Worm (Caenorhabditis elegans) whole organism, mixed stage, embryonic: ENCODE measurements around the gene egl-44.

Experiments used
- M03D4.4 ChIP-seq: sonication (generic microtip); optimal IDR thresholded peaks from 2 replicates; lab custom pipeline; 2017; ENCODE audit warnings: mild to moderate bottlenecking, missing genetic modification characterization, missing compliant biosample characterization
- bed-3 ChIP-seq: fragments of 200-800 bp; sonication (Bioruptor generic); optimal IDR thresholded peaks from 3 replicates; lab custom pipeline; 2018; ENCODE audit warnings: mild to moderate bottlenecking, missing genetic modification characterization, moderate library complexity, missing compliant biosample characterization
- blmp-1 ChIP-seq: fragments of 150-350 bp; optimal IDR thresholded peaks from 2 replicates; lab custom pipeline; 2014; ENCODE audit warnings: missing biosample characterization, missing genetic modification characterization
- ceh-39 ChIP-seq: fragments of 150-350 bp; optimal IDR thresholded peaks from 2 replicates; lab custom pipeline; 2014; ENCODE audit warnings: missing biosample characterization, missing genetic modification characterization
- ceh-43 ChIP-seq: fragments of 200-800 bp; sonication (Bioruptor generic); optimal IDR thresholded peaks from 2 replicates; lab custom pipeline; 2018; ENCODE audit warnings: mild to moderate bottlenecking, missing genetic modification characterization, moderate library complexity, missing compliant biosample characterization
- ceh-83 ChIP-seq: fragments of 200-800 bp; sonication (Bioruptor generic); optimal IDR thresholded peaks from 2 replicates; lab custom pipeline; 2018; ENCODE audit warnings: mild to moderate bottlenecking, missing genetic modification characterization, missing compliant biosample characterization
- ces-1 ChIP-seq: fragments of 150-350 bp; optimal IDR thresholded peaks from 2 replicates; lab custom pipeline; 2014; ENCODE audit warnings: missing biosample characterization, missing genetic modification reagents, missing genetic modification characterization
- cnd-1 ChIP-seq: fragments of 200-800 bp; sonication (Bioruptor generic); optimal IDR thresholded peaks from 2 replicates; lab custom pipeline; 2018; ENCODE audit warnings: mild to moderate bottlenecking, missing genetic modification characterization, missing compliant biosample characterization
- elt-1 ChIP-seq: sonication (generic microtip); optimal IDR thresholded peaks from 2 replicates; lab custom pipeline; 2017; ENCODE audit warnings: missing genetic modification characterization, mild to moderate bottlenecking, missing compliant biosample characterization, antibody characterized with exemption, moderate library complexity, borderline replicate concordance; ENCODE audit not compliant: insufficient read depth
- elt-3 ChIP-seq: fragments of 150-350 bp; optimal IDR thresholded peaks from 2 replicates; lab custom pipeline; 2014; ENCODE audit warnings: missing biosample characterization, missing genetic modification characterization
- ham-2 ChIP-seq: fragments of 200-800 bp; sonication (Bioruptor generic); optimal IDR thresholded peaks from 2 replicates; lab custom pipeline; 2018; ENCODE audit warnings: mild to moderate bottlenecking, missing genetic modification characterization, missing compliant biosample characterization
- hlh-1 ChIP-seq: fragments of 150-350 bp; optimal IDR thresholded peaks from 2 replicates; lab custom pipeline; 2014; ENCODE audit warnings: missing biosample characterization, missing genetic modification reagents, missing genetic modification characterization
- lin-13 ChIP-seq: fragments of 150-350 bp; optimal IDR thresholded peaks from 2 replicates; lab custom pipeline; 2014; ENCODE audit warnings: missing biosample characterization, missing genetic modification characterization
- lsy-2 ChIP-seq: fragments of 150-350 bp; optimal IDR thresholded peaks from 2 replicates; lab custom pipeline; 2014; ENCODE audit warnings: missing biosample characterization, missing genetic modification characterization
- mab-5 ChIP-seq: fragments of 150-350 bp; optimal IDR thresholded peaks from 2 replicates; lab custom pipeline; 2014; ENCODE audit warnings: missing biosample characterization, missing genetic modification characterization
- mep-1 ChIP-seq: fragments of 150-350 bp; optimal IDR thresholded peaks from 2 replicates; lab custom pipeline; 2017; ENCODE audit warnings: missing biosample characterization, missing genetic modification reagents, missing genetic modification characterization, inconsistent platforms
- mls-2 ChIP-seq: sonication (generic microtip); optimal IDR thresholded peaks from 2 replicates; lab custom pipeline; 2016; ENCODE audit warnings: mild to moderate bottlenecking, missing genetic modification characterization, moderate library complexity, missing compliant biosample characterization
- nhr-12 ChIP-seq: fragments of 150-350 bp; optimal IDR thresholded peaks from 2 replicates; lab custom pipeline; 2014; ENCODE audit warnings: missing biosample characterization, missing genetic modification characterization
- nhr-2 ChIP-seq: fragments of 150-350 bp; optimal IDR thresholded peaks from 2 replicates; lab custom pipeline; 2014; ENCODE audit warnings: missing biosample characterization, missing genetic modification characterization
- nhr-237 ChIP-seq: fragments of 150-350 bp; optimal IDR thresholded peaks from 2 replicates; lab custom pipeline; 2014; ENCODE audit warnings: missing biosample characterization, missing genetic modification characterization
- nhr-28 ChIP-seq: fragments of 150-350 bp; optimal IDR thresholded peaks from 2 replicates; lab custom pipeline; 2014; ENCODE audit warnings: missing biosample characterization, missing genetic modification characterization
- nhr-76 ChIP-seq: sonication (generic microtip); optimal IDR thresholded peaks from 2 replicates; lab custom pipeline; 2017; ENCODE audit warnings: missing biosample characterization, missing genetic modification characterization
- pha-4 ChIP-seq: fragments of 150-350 bp; optimal IDR thresholded peaks from 2 replicates; lab custom pipeline; 2018; ENCODE audit warnings: missing biosample characterization, missing genetic modification reagents, missing genetic modification characterization
- sem-2 ChIP-seq: fragments of 200-800 bp; sonication (Bioruptor generic); optimal IDR thresholded peaks from 2 replicates; lab custom pipeline; 2018; ENCODE audit warnings: mild to moderate bottlenecking, missing genetic modification characterization, missing compliant biosample characterization
- snpc-4 ChIP-seq: fragments of 150-350 bp; optimal IDR thresholded peaks from 2 replicates; lab custom pipeline; 2014; ENCODE audit warnings: missing biosample characterization, missing genetic modification characterization
- sptf-1 ChIP-seq: sonication (generic microtip); optimal IDR thresholded peaks from 2 replicates; lab custom pipeline; 2017; ENCODE audit warnings: mild to moderate bottlenecking, missing genetic modification characterization, moderate library complexity, missing compliant biosample characterization
- unc-120 ChIP-seq: sonication (generic microtip); optimal IDR thresholded peaks from 2 replicates; lab custom pipeline; 2017; ENCODE audit warnings: missing genetic modification characterization, missing compliant biosample characterization; ENCODE audit not compliant: poor library complexity, severe bottlenecking
- unc-39 ChIP-seq: fragments of 150-350 bp; optimal IDR thresholded peaks from 2 replicates; lab custom pipeline; 2014; ENCODE audit warnings: missing biosample characterization, missing genetic modification characterization
- unc-62 ChIP-seq: fragments of 150-350 bp; optimal IDR thresholded peaks from 2 replicates; lab custom pipeline; 2014; ENCODE audit warnings: missing biosample characterization, missing genetic modification reagents, missing genetic modification characterization
- zip-8 ChIP-seq: fragments of 150-350 bp; optimal IDR thresholded peaks from 2 replicates; lab custom pipeline; 2014; ENCODE audit warnings: missing biosample characterization, missing genetic modification characterization

Gene egl-44

DNA sequence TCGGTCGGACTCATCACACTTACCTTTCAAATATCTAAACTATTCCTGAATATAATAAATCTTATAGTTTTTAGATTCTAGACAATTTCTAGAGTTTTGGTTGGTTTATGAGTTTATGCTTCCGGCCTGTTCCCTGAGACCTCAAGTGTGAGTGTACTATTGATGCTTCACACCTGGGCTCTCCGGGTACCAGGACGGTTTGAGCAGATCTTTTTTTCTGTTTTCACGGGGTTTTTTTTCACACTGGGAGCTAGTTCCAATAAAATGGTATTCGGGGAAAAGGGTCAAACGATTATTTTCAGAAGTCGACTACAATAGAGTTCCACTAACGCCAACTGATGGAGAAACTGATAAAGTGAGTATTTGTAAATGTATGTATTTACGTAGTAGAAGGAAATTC lies 26.5 kb upstream of the egl-44 start:
- TF ChIP-seq nhr-12 (tag; lab: Kevin White, UChicago) (no peak), ceh-39 (tag; lab: Kevin White, UChicago) (no peak), cnd-1 (tag; lab: Kevin White, UChicago) (no peak), mep-1 (tag; lab: Kevin White, UChicago) (no peak), M03D4.4 (no peak), ceh-43 (GFP tag; lab: Kevin White, UChicago) (no peak), mls-2 (tag; lab: Kevin White, UChicago) (no peak), lin-13 (tag; lab: Kevin White, UChicago) (no peak), nhr-237 (tag; lab: Kevin White, UChicago) (no peak), unc-62 (GFP tag; lab: Kevin White, UChicago) (no peak), sem-2 (GFP tag; lab: Kevin White, UChicago) (no peak), pha-4 (tag; lab: Kevin White, UChicago) (no peak), ceh-83 (GFP tag; lab: Kevin White, UChicago) (no peak)

DNA sequence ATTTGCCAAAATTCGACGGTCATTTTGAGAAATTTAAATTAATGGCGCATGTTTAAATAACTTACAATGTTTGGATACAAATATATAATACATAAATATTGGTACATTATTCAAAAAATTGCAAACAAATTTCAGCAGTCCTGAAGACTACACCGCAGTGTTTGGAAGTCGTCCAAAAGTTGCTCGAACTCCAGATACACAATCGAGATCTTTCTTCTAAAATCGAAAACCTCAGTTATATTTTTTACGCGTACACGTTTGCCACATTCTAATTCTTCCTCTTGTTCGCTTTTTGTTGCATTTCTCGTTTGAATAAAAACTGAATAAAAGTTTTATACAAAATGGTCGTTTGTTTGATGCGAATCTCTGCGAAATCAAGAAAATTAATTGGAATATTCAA lies 24.4 kb upstream of the egl-44 start, which contains the start of gene tsp-18:
TSS of gene tsp-18 (plus strand) at position 301 of the 400 bp plus-strand sequence.
- TF ChIP-seq mep-1 (tag; lab: Kevin White, UChicago) = no peak
- no peak for TF ChIP-seq bed-3
- no peak for TF ChIP-seq blmp-1 (tag; lab: Kevin White, UChicago)
- TF ChIP-seq snpc-4 = no peak
- no peak for TF ChIP-seq ceh-43 (GFP tag; lab: Kevin White, UChicago)
- no peak for TF ChIP-seq lsy-2 (tag; lab: Kevin White, UChicago)
- TF ChIP-seq unc-39 (tag; lab: Kevin White, UChicago) = no peak
- no peak for TF ChIP-seq nhr-76 (tag; lab: Kevin White, UChicago)
- no peak for TF ChIP-seq mab-5 (tag; lab: Kevin White, UChicago)
- TF ChIP-seq unc-120 (tag; lab: Kevin White, UChicago) = no peak
- TF ChIP-seq elt-3 (tag; lab: Kevin White, UChicago) = no peak

- no peak for TF ChIP-seq lin-13 (tag; lab: Kevin White, UChicago)
- TF ChIP-seq ceh-43 (GFP tag; lab: Kevin White, UChicago) = no peak
- no peak for TF ChIP-seq bed-3
- TF ChIP-seq blmp-1 (tag; lab: Kevin White, UChicago) = no peak
- no peak for TF ChIP-seq ham-2
- TF ChIP-seq hlh-1 (tag; lab: Kevin White, UChicago) = no peak
- TF ChIP-seq lsy-2 (tag; lab: Kevin White, UChicago) = peak; percentile 46
- TF ChIP-seq unc-39 (tag; lab: Kevin White, UChicago) = no peak
- TF ChIP-seq, all 35 proteins: peak for 1
Observed at ce11 chrII:5906274-5906673, 22.3 kb upstream of the egl-44 start, which contains the start of gene F59G1.8. TSS of gene F59G1.8 (plus strand) at chrII:5906566.

- peak; percentile 43 for TF ChIP-seq mep-1 (tag; lab: Kevin White, UChicago)
- TF ChIP-seq unc-120 (tag; lab: Kevin White, UChicago) = peak; percentile 35
- no peak for TF ChIP-seq bed-3
- peak; percentile 23 for TF ChIP-seq hlh-1 (tag; lab: Kevin White, UChicago)
- no peak for TF ChIP-seq ceh-83 (GFP tag; lab: Kevin White, UChicago)
- TF ChIP-seq nhr-76 (tag; lab: Kevin White, UChicago) = no peak
- TF ChIP-seq sem-2 (GFP tag; lab: Kevin White, UChicago) = no peak
- peak; percentile 3 for TF ChIP-seq unc-62 (GFP tag; lab: Kevin White, UChicago)
- no peak for TF ChIP-seq nhr-2 (tag; lab: Kevin White, UChicago)
- TF ChIP-seq M03D4.4 = no peak
- no peak for TF ChIP-seq elt-1 (tag; lab: Kevin White, UChicago)
- TF ChIP-seq nhr-28 (tag; lab: Kevin White, UChicago) = no peak
- TF ChIP-seq nhr-12 (tag; lab: Kevin White, UChicago) = no peak
Observed at ce11 chrII:5907482-5907881, 21.1 kb upstream of the egl-44 start, which contains the start of gene vps-35. TSS of gene vps-35 (plus strand) at chrII:5907816.

DNA sequence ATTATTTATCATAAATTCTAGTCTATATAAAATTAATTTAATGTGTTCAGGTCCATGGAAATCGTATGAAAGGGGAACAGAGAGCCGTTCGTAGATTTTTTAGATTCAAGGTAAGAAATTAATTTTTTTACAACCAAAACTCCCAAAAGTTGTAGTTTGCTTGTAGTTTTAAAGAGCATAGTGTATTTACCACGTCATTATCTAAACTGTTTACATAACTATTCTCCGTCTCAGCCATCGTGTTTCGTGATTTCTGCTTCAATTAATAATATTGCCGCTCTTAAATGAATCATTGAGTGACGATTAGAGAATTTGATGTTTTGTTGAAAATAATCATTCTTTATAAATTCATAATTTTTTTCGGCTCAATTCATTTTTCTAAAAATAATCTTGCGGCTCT lies 17.3 kb upstream of the egl-44 start, which contains the start of gene cgt-3:
TSS of gene cgt-3 (plus strand) at position 51 of the 400 bp plus-strand sequence.
- TF ChIP-seq mls-2 (tag; lab: Kevin White, UChicago) (no peak), ceh-39 (tag; lab: Kevin White, UChicago) (no peak), ces-1 (GFP tag; lab: Kevin White, UChicago) (no peak), zip-8 (tag; lab: Kevin White, UChicago) (no peak), ceh-43 (GFP tag; lab: Kevin White, UChicago) (no peak), blmp-1 (tag; lab: Kevin White, UChicago) (no peak), unc-39 (tag; lab: Kevin White, UChicago) (no peak), hlh-1 (tag; lab: Kevin White, UChicago) (no peak), nhr-237 (tag; lab: Kevin White, UChicago) (no peak), nhr-28 (tag; lab: Kevin White, UChicago) (no peak), M03D4.4 (no peak), sptf-1 (tag; lab: Kevin White, UChicago) (no peak)
